Worm (Caenorhabditis elegans) whole organism, young adult: ENCODE data around the gene srw-115.

Experiments
- cebp-1 ChIP-seq, 2 experiments: fragments of 200-800 bp in 1 of 2; sonication (Bioruptor generic) in 1 of 2; sonication (generic microtip) in 1 of 2; IDR thresholded peaks in 1 of 2; optimal IDR thresholded peaks in 1 of 2; 2 replicates each; pipeline versions ENCODE4 v1.3.6 to Lab custom; 2017 to 2022; ENCODE audit warnings: missing compliant biosample characterization in 2 of 2, missing genetic modification characterization in 2 of 2, mild to moderate bottlenecking in 1 of 2, missing genetic modification reagents in 1 of 2, moderate library complexity in 1 of 2
- lin-54 ChIP-seq: fragments of 200-800 bp; sonication (Bioruptor generic); optimal IDR thresholded peaks from 2 replicates; lab custom pipeline; 2018; ENCODE audit warnings: mild to moderate bottlenecking, missing genetic modification characterization, missing compliant biosample characterization
- mes-4 ChIP-seq: sonication (generic microtip); optimal IDR thresholded peaks from 2 replicates; lab custom pipeline; 2016; ENCODE audit warnings: missing genotype, missing genetic modification characterization, missing compliant biosample characterization

DNA sequence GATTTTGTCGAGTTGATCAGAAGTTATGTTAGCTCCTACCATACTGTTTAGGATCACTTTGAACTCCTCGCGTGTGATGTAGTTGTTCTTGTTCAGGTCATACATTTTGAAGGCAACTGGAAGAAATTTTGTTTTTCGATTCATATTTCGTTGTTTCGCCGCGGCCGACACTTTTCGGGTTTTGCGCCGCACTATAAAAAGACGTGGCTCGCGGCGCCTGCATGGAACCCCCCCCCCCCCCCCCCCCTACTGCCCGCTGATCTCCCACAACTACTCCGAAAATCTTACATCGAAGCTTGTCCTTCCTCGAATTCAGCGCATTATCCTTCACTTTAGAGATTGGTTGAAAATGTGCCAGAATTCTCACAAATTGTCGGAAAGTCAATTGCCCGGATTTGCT, 44.3 kb upstream of the srw-115 start:
- no peak for TF ChIP-seq cebp-1 (GFP tag; IDR thresholded peaks at IDR 0.05; lab: Robert Waterston, UW)
- TF ChIP-seq cebp-1 (tag; optimal IDR thresholded peaks at IDR 0.05; lab: Kevin White, UChicago) = no peak
- no peak for TF ChIP-seq lin-54 (GFP tag; lab: Kevin White, UChicago)
- TF ChIP-seq mes-4 (tag; lab: Kevin White, UChicago) = no peak
